Worm (Caenorhabditis elegans) whole organism, young adult: ENCODE results near the gene pccb-1.

Source experiments
- B0035.1 ChIP-seq: sonication (generic microtip); optimal IDR thresholded peaks from 2 replicates; lab custom pipeline; 2016; ENCODE audit warnings: missing genetic modification characterization, mild to moderate bottlenecking, missing compliant biosample characterization, missing genotype, missing genetic modification reagents
- C17E4.6 ChIP-seq: fragments of 200-800 bp; sonication (Bioruptor generic); IDR thresholded peaks from 2 replicates; pipeline ENCODE4 v1.3.6; 2022; ENCODE audit warnings: missing genetic modification reagents, missing genetic modification characterization, missing compliant biosample characterization
- F10E7.11 ChIP-seq: sonication (generic microtip); optimal IDR thresholded peaks from 2 replicates; lab custom pipeline; 2017; ENCODE audit warnings: mild to moderate bottlenecking, missing genetic modification characterization, moderate library complexity, missing compliant biosample characterization
- F33H1.4 ChIP-seq: fragments of 200-800 bp; sonication (Bioruptor generic); IDR thresholded peaks from 2 replicates; pipeline ENCODE4 v1.3.6; 2022; ENCODE audit warnings: missing genetic modification reagents, missing genetic modification characterization, missing compliant biosample characterization
- F39B2.1 ChIP-seq: fragments of 200-800 bp; sonication (Bioruptor generic); IDR thresholded peaks from 2 replicates; pipeline ENCODE4 v1.3.6; 2022; ENCODE audit warnings: missing genetic modification reagents, missing genetic modification characterization, missing compliant biosample characterization
- F55B11.4 ChIP-seq: sonication (generic microtip); optimal IDR thresholded peaks from 2 replicates; lab custom pipeline; 2016; ENCODE audit warnings: missing compliant biosample characterization, missing genetic modification characterization, borderline replicate concordance; ENCODE audit not compliant: insufficient read depth
- F57C9.4 ChIP-seq: sonication (generic microtip); optimal IDR thresholded peaks from 2 replicates; lab custom pipeline; 2017; ENCODE audit warnings: mild to moderate bottlenecking, missing genetic modification characterization, missing compliant biosample characterization
- Y53F4B.3 ChIP-seq: fragments of 200-800 bp; sonication (Bioruptor generic); IDR thresholded peaks from 2 replicates; pipeline ENCODE4 v1.3.6; 2022; ENCODE audit warnings: missing genetic modification reagents, missing genetic modification characterization, missing compliant biosample characterization
- Y53G8AR.9 ChIP-seq: fragments of 200-800 bp; sonication (Bioruptor generic); conservative IDR thresholded peaks from 2 replicates; pipeline ENCODE4 v1.3.6; 2022; ENCODE audit warnings: missing genetic modification reagents, missing genetic modification characterization, missing compliant biosample characterization
- athp-1 ChIP-seq: sonication (generic microtip); optimal IDR thresholded peaks from 2 replicates; lab custom pipeline; 2017; ENCODE audit warnings: mild to moderate bottlenecking, missing genetic modification characterization, missing compliant biosample characterization
- attf-6 ChIP-seq: fragments of 200-800 bp; sonication (Bioruptor generic); IDR thresholded peaks from 2 replicates; pipeline ENCODE4 v1.3.6; 2022; ENCODE audit warnings: missing genetic modification reagents, missing genetic modification characterization, missing compliant biosample characterization
- bed-2 ChIP-seq: fragments of 200-800 bp; sonication (Bioruptor generic); IDR thresholded peaks from 2 replicates; pipeline ENCODE4 v1.3.6; 2022; ENCODE audit warnings: missing genetic modification reagents, missing genetic modification characterization, missing compliant biosample characterization
- ccch-3 ChIP-seq: fragments of 200-800 bp; sonication (Bioruptor generic); optimal IDR thresholded peaks from 2 replicates; lab custom pipeline; 2018; ENCODE audit warnings: mild to moderate bottlenecking, missing genetic modification characterization, missing compliant biosample characterization
- cebp-2 ChIP-seq: fragments of 200-800 bp; sonication (Bioruptor generic); IDR thresholded peaks from 2 replicates; pipeline ENCODE4 v1.3.6; 2022; ENCODE audit warnings: missing genetic modification characterization, missing compliant biosample characterization
- ceh-27 ChIP-seq: fragments of 200-800 bp; sonication (Bioruptor generic); optimal IDR thresholded peaks from 2 replicates; lab custom pipeline; 2018; ENCODE audit warnings: mild to moderate bottlenecking, missing genetic modification characterization, moderate library complexity, missing compliant biosample characterization
- ceh-40 ChIP-seq: fragments of 200-800 bp; sonication (Bioruptor generic); IDR thresholded peaks from 2 replicates; pipeline ENCODE4 v1.3.6; 2022; ENCODE audit warnings: missing genetic modification characterization, missing compliant biosample characterization
- ceh-58 ChIP-seq: fragments of 200-800 bp; sonication (Bioruptor generic); IDR thresholded peaks from 2 replicates; pipeline ENCODE4 v1.3.6; 2022; ENCODE audit warnings: missing genetic modification characterization, missing compliant biosample characterization
- dpff-1 ChIP-seq: sonication (generic microtip); optimal IDR thresholded peaks from 2 replicates; lab custom pipeline; 2017; ENCODE audit warnings: mild to moderate bottlenecking, missing genetic modification characterization, missing compliant biosample characterization
- dpl-1 ChIP-seq: fragments of 150-350 bp; optimal IDR thresholded peaks from 2 replicates; lab custom pipeline; 2014; ENCODE audit warnings: missing biosample characterization, missing genetic modification reagents, missing genetic modification characterization
- efl-1 ChIP-seq: fragments of 150-350 bp; optimal IDR thresholded peaks from 2 replicates; lab custom pipeline; 2014; ENCODE audit warnings: missing biosample characterization, missing genetic modification reagents, missing genetic modification characterization
- ets-4 ChIP-seq: fragments of 200-800 bp; sonication (Bioruptor generic); optimal IDR thresholded peaks from 2 replicates; lab custom pipeline; 2018; ENCODE audit warnings: mild to moderate bottlenecking, missing genetic modification characterization, missing compliant biosample characterization
- fkh-3 ChIP-seq: sonication (generic microtip); optimal IDR thresholded peaks from 2 replicates; lab custom pipeline; 2016; ENCODE audit warnings: mild to moderate bottlenecking, missing genetic modification characterization, missing compliant biosample characterization
- him-1 ChIP-seq: sonication (generic microtip); optimal IDR thresholded peaks from 2 replicates; lab custom pipeline; 2016; ENCODE audit warnings: missing genotype, missing genetic modification reagents, missing genetic modification characterization, missing compliant biosample characterization
- hmg-1.2 ChIP-seq: fragments of 200-800 bp; sonication (Bioruptor generic); IDR thresholded peaks from 2 replicates; pipeline ENCODE4 v1.3.6; 2022; ENCODE audit warnings: missing genetic modification reagents, missing genetic modification characterization, missing compliant biosample characterization
- hrde-1 ChIP-seq: sonication (generic microtip); optimal IDR thresholded peaks from 2 replicates; lab custom pipeline; 2016; ENCODE audit warnings: missing genetic modification characterization, mild to moderate bottlenecking, missing compliant biosample characterization, moderate library complexity, missing genotype, missing genetic modification reagents, borderline replicate concordance
- hsf-1 ChIP-seq: fragments of 200-800 bp; sonication (Bioruptor generic); IDR thresholded peaks from 2 replicates; pipeline ENCODE4 v1.3.6; 2022; ENCODE audit warnings: missing genetic modification reagents, missing genetic modification characterization, missing compliant biosample characterization
- lag-1 ChIP-seq: fragments of 200-800 bp; sonication (Bioruptor generic); IDR thresholded peaks from 2 replicates; pipeline ENCODE4 v1.3.6; 2022; ENCODE audit warnings: missing genetic modification reagents, missing genetic modification characterization, missing compliant biosample characterization
- let-607 ChIP-seq, 2 experiments: fragments of 200-800 bp in 1 of 2; sonication (Bioruptor generic) in 1 of 2; sonication (generic microtip) in 1 of 2; optimal IDR thresholded peaks; 2 replicates each; lab custom pipeline; 2016 to 2018; ENCODE audit warnings: mild to moderate bottlenecking in 2 of 2, missing compliant biosample characterization in 2 of 2, missing genetic modification characterization in 2 of 2, moderate library complexity in 2 of 2, missing genotype in 1 of 2
- lin-35 ChIP-seq, 3 experiments: fragments of 150-350 bp in 2 of 3; sonication (generic microtip) in 1 of 3; optimal IDR thresholded peaks; 2 replicates each; lab custom pipeline; 2014 to 2018; ENCODE audit warnings: missing biosample characterization in 3 of 3, missing genetic modification characterization in 3 of 3, missing genetic modification reagents in 3 of 3
- lin-54 ChIP-seq: fragments of 200-800 bp; sonication (Bioruptor generic); optimal IDR thresholded peaks from 2 replicates; lab custom pipeline; 2018; ENCODE audit warnings: mild to moderate bottlenecking, missing genetic modification characterization, missing compliant biosample characterization
- lir-1 ChIP-seq: fragments of 200-800 bp; sonication (Bioruptor generic); conservative IDR thresholded peaks from 2 replicates; pipeline ENCODE4 v1.3.6; 2022; ENCODE audit warnings: missing genetic modification reagents, missing genetic modification characterization, missing compliant biosample characterization
- nfya-2 ChIP-seq: fragments of 200-800 bp; sonication (Bioruptor generic); IDR thresholded peaks from 2 replicates; pipeline ENCODE4 v1.3.6; 2022; ENCODE audit warnings: missing genetic modification reagents, missing genetic modification characterization, missing compliant biosample characterization
- nhr-27 ChIP-seq: fragments of 200-800 bp; sonication (Bioruptor generic); optimal IDR thresholded peaks from 2 replicates; lab custom pipeline; 2018; ENCODE audit warnings: mild to moderate bottlenecking, missing genetic modification characterization, moderate library complexity, missing compliant biosample characterization
- pha-4 ChIP-seq: fragments of 150-350 bp; sonication (generic microtip); optimal IDR thresholded peaks from 2 replicates; lab custom pipeline; 2014; ENCODE audit warnings: missing biosample characterization, missing genetic modification reagents, missing genetic modification characterization
- rcor-1 ChIP-seq: fragments of 200-800 bp; sonication (Bioruptor generic); IDR thresholded peaks from 2 replicates; pipeline ENCODE4 v1.3.6; 2022; ENCODE audit warnings: missing genetic modification reagents, missing genetic modification characterization, missing compliant biosample characterization
- repo-1 ChIP-seq: sonication (generic microtip); optimal IDR thresholded peaks from 2 replicates; lab custom pipeline; 2017; ENCODE audit warnings: mild to moderate bottlenecking, missing genetic modification characterization, missing compliant biosample characterization
- sea-2 ChIP-seq: fragments of 200-800 bp; sonication (Bioruptor generic); IDR thresholded peaks from 2 replicates; pipeline ENCODE4 v1.3.6; 2022; ENCODE audit warnings: missing genetic modification characterization, missing compliant biosample characterization
- snpc-1.1 ChIP-seq: sonication (generic microtip); optimal IDR thresholded peaks from 2 replicates; lab custom pipeline; 2017; ENCODE audit warnings: missing genetic modification characterization, mild to moderate bottlenecking, missing compliant biosample characterization, antibody characterized with exemption, moderate library complexity, missing genotype, missing genetic modification reagents; ENCODE audit not compliant: insufficient read depth
- snpc-1.3 ChIP-seq: sonication (generic microtip); optimal IDR thresholded peaks from 2 replicates; lab custom pipeline; 2017; ENCODE audit warnings: missing genetic modification characterization, mild to moderate bottlenecking, missing compliant biosample characterization, antibody characterized with exemption, moderate library complexity, missing genotype, missing genetic modification reagents; ENCODE audit not compliant: insufficient read depth
- snpc-3.4 ChIP-seq: sonication (generic microtip); optimal IDR thresholded peaks from 2 replicates; lab custom pipeline; 2017; ENCODE audit warnings: missing genetic modification characterization, mild to moderate bottlenecking, missing compliant biosample characterization, antibody characterized with exemption, moderate library complexity, missing genotype, missing genetic modification reagents
- snpc-4 ChIP-seq, 5 experiments: fragments of 150-350 bp in 1 of 5; sonication (generic microtip) in 4 of 5; optimal IDR thresholded peaks; 2 replicates each; lab custom pipeline; 2014 to 2018; ENCODE audit warnings: missing genetic modification characterization in 5 of 5, missing biosample characterization in 3 of 5, antibody characterized with exemption in 2 of 5, mild to moderate bottlenecking in 2 of 5, missing compliant biosample characterization in 2 of 5, missing genotype in 2 of 5, moderate library complexity in 2 of 5, missing genetic modification reagents in 1 of 5
- sptf-2 ChIP-seq: fragments of 200-800 bp; sonication (Bioruptor generic); optimal IDR thresholded peaks from 2 replicates; lab custom pipeline; 2018; ENCODE audit warnings: mild to moderate bottlenecking, missing genetic modification characterization, missing compliant biosample characterization
- zfh-2 ChIP-seq: fragments of 200-800 bp; sonication (Bioruptor generic); conservative IDR thresholded peaks from 2 replicates; pipeline ENCODE4 v1.3.6; 2022; ENCODE audit warnings: missing genetic modification reagents, missing genetic modification characterization, missing compliant biosample characterization
- ztf-18 ChIP-seq: sonication (generic microtip); optimal IDR thresholded peaks from 2 replicates; lab custom pipeline; 2016; ENCODE audit warnings: missing genotype, mild to moderate bottlenecking, missing genetic modification characterization, missing compliant biosample characterization
- ztf-25 ChIP-seq: fragments of 200-800 bp; sonication (Bioruptor generic); IDR thresholded peaks from 2 replicates; pipeline ENCODE4 v1.3.6; 2022; ENCODE audit warnings: missing genetic modification reagents, missing genetic modification characterization, missing compliant biosample characterization

pccb-1 gene

ce11 chrX:3056098-3056497, 33.3 kb upstream of the pccb-1 start (continued):
- TF ChIP-seq snpc-3.4 (tag; lab: Kevin White, UChicago) (peak; percentile 23), bed-2 (no peak), nfya-2 (GFP tag; lab: Robert Waterston, UW) (no peak), nhr-27 (tag; lab: Kevin White, UChicago) (no peak)

ce11 chrX:3057656-3058055, 31.7 kb upstream of the pccb-1 start:
- TF ChIP-seq zfh-2 (GFP tag; lab: Robert Waterston, UW) = peak; percentile 44; the same call in 1 of the 2 replicates
- TF ChIP-seq ceh-27 (GFP tag; lab: Kevin White, UChicago) = no peak
- no peak for TF ChIP-seq him-1 (tag; lab: Kevin White, UChicago)
- no peak for TF ChIP-seq repo-1 (tag; lab: Kevin White, UChicago)
- TF ChIP-seq F39B2.1 = no peak
- peak; percentile 5 for TF ChIP-seq snpc-1.1
- no peak for TF ChIP-seq hrde-1 (tag; lab: Kevin White, UChicago)
- no peak for TF ChIP-seq lin-54 (GFP tag; lab: Kevin White, UChicago)
- no peak for TF ChIP-seq lin-35 (GFP tag; optimal IDR thresholded peaks at IDR 0.05; lab: Kevin White, UChicago)
- no peak for TF ChIP-seq hmg-1.2
- TF ChIP-seq nhr-27 (tag; lab: Kevin White, UChicago) = no peak
- no peak for TF ChIP-seq F33H1.4
- no peak for TF ChIP-seq Y53F4B.3 (GFP tag; lab: Robert Waterston, UW)
- no peak for TF ChIP-seq pha-4 (tag; lab: Kevin White, UChicago)
- TF ChIP-seq sptf-2 = no peak
- TF ChIP-seq Y53G8AR.9 = no peak
- TF ChIP-seq hsf-1 (GFP tag; lab: Robert Waterston, UW) = no peak
- no peak for TF ChIP-seq attf-6
- TF ChIP-seq cebp-2 (GFP tag; lab: Robert Waterston, UW) = 0 out of 2 replicates have a peak, but pooled peaks have one; percentile 29
- TF ChIP-seq lag-1 (GFP tag; lab: Robert Waterston, UW) = no peak
- no peak for TF ChIP-seq rcor-1 (GFP tag; lab: Robert Waterston, UW)
- no peak for TF ChIP-seq F57C9.4
- no peak for TF ChIP-seq let-607 (tag; optimal IDR thresholded peaks at IDR 0.05; lab: Kevin White, UChicago)
- TF ChIP-seq dpff-1 (tag; lab: Kevin White, UChicago) = no peak
- TF ChIP-seq snpc-4 (GFP tag; optimal IDR thresholded peaks at IDR 0.05; lab: Kevin White, UChicago) = no peak
- TF ChIP-seq snpc-4 (tag; optimal IDR thresholded peaks at IDR 0.05; lab: Kevin White, UChicago) = peak in 2 of 4 experiments; percentile 34 to 70
- no peak for TF ChIP-seq ceh-58
- TF ChIP-seq F10E7.11 = no peak
- TF ChIP-seq, all 124 proteins: peak for 4

- TF ChIP-seq efl-1 (GFP tag; lab: Kevin White, UChicago) = no peak
- TF ChIP-seq sea-2 (GFP tag; lab: Robert Waterston, UW) = no peak
- no peak for TF ChIP-seq B0035.1
- TF ChIP-seq C17E4.6 = no peak
These were observed 30.1 kb upstream of the pccb-1 start, which contains the start of gene rsef-1 for ce11 chrX:3059299-3059698. rsef-1 (minus strand) TSS chrX:3059399.

ce11 chrX:3061698-3062097, 27.7 kb upstream of the pccb-1 start:
- TF ChIP-seq efl-1 (GFP tag; lab: Kevin White, UChicago) (no peak), fkh-3 (tag; lab: Kevin White, UChicago) (no peak), ztf-25 (GFP tag; lab: Robert Waterston, UW) (no peak), let-607 (tag; optimal IDR thresholded peaks at IDR 0.05; lab: Kevin White, UChicago) (no peak), ccch-3 (GFP tag; lab: Kevin White, UChicago) (no peak), athp-1 (tag; lab: Kevin White, UChicago) (no peak), ceh-40 (GFP tag; lab: Robert Waterston, UW) (no peak), snpc-1.3 (tag; lab: Kevin White, UChicago) (no peak), dpl-1 (no peak), ztf-18 (no peak), F55B11.4 (tag; lab: Kevin White, UChicago) (no peak), ets-4 (no peak), lir-1 (no peak)
